Worm (Caenorhabditis elegans) whole organism, young adult: ENCODE data around the gene ZK616.65.

Source experiments
- B0336.3 ChIP-seq: fragments of 200-800 bp; sonication (Bioruptor generic); IDR thresholded peaks from 2 replicates; pipeline ENCODE4 v1.3.6; 2022; ENCODE audit warnings: missing genetic modification characterization, missing compliant biosample characterization
- D2030.7 ChIP-seq: fragments of 200-800 bp; sonication (Bioruptor generic); IDR thresholded peaks from 2 replicates; pipeline ENCODE4 v1.3.6; 2022; ENCODE audit warnings: missing genetic modification reagents, missing genetic modification characterization, missing compliant biosample characterization
- F23B12.7 ChIP-seq: sonication (generic microtip); optimal IDR thresholded peaks from 2 replicates; lab custom pipeline; 2017; ENCODE audit warnings: missing genetic modification characterization, mild to moderate bottlenecking, missing compliant biosample characterization, antibody characterized with exemption, moderate library complexity; ENCODE audit not compliant: insufficient read depth
- F33H1.4 ChIP-seq: fragments of 200-800 bp; sonication (Bioruptor generic); IDR thresholded peaks from 2 replicates; pipeline ENCODE4 v1.3.6; 2022; ENCODE audit warnings: missing genetic modification reagents, missing genetic modification characterization, missing compliant biosample characterization
- F52B5.7 ChIP-seq: sonication (generic microtip); optimal IDR thresholded peaks from 2 replicates; lab custom pipeline; 2016; ENCODE audit warnings: mild to moderate bottlenecking, missing genetic modification characterization, missing compliant biosample characterization
- F55B11.4 ChIP-seq: sonication (generic microtip); optimal IDR thresholded peaks from 2 replicates; lab custom pipeline; 2016; ENCODE audit warnings: missing compliant biosample characterization, missing genetic modification characterization, borderline replicate concordance; ENCODE audit not compliant: insufficient read depth
- F57A8.1 ChIP-seq: fragments of 200-800 bp; sonication (Bioruptor generic); optimal IDR thresholded peaks from 2 replicates; lab custom pipeline; 2018; ENCODE audit warnings: mild to moderate bottlenecking, missing genetic modification characterization, moderate library complexity, missing compliant biosample characterization
- F57C9.4 ChIP-seq: sonication (generic microtip); optimal IDR thresholded peaks from 2 replicates; lab custom pipeline; 2017; ENCODE audit warnings: mild to moderate bottlenecking, missing genetic modification characterization, missing compliant biosample characterization
- T07F8.4 ChIP-seq: sonication (generic microtip); optimal IDR thresholded peaks from 2 replicates; lab custom pipeline; 2016; ENCODE audit warnings: mild to moderate bottlenecking, missing genetic modification characterization, moderate library complexity, missing compliant biosample characterization
- Y53G8AR.9 ChIP-seq: fragments of 200-800 bp; sonication (Bioruptor generic); conservative IDR thresholded peaks from 2 replicates; pipeline ENCODE4 v1.3.6; 2022; ENCODE audit warnings: missing genetic modification reagents, missing genetic modification characterization, missing compliant biosample characterization
- Y67H2A.10 ChIP-seq: fragments of 200-800 bp; sonication (Bioruptor generic); conservative IDR thresholded peaks from 2 replicates; pipeline ENCODE4 v1.3.6; 2022; ENCODE audit warnings: missing genetic modification reagents, missing genetic modification characterization, missing compliant biosample characterization
- ZK185.1 ChIP-seq: sonication (generic microtip); optimal IDR thresholded peaks from 2 replicates; lab custom pipeline; 2016; ENCODE audit warnings: mild to moderate bottlenecking, missing genetic modification characterization, missing compliant biosample characterization; ENCODE audit not compliant: poor library complexity, severe bottlenecking
- ama-1 ChIP-seq, 3 experiments: fragments of 150-350 bp in 1 of 3; sonication (generic microtip) in 2 of 3; optimal IDR thresholded peaks; 2 replicates each; lab custom pipeline; 2014 to 2018; ENCODE audit warnings: missing biosample characterization in 2 of 3, missing genetic modification characterization in 2 of 3, missing genetic modification reagents in 2 of 3
- athp-1 ChIP-seq: sonication (generic microtip); optimal IDR thresholded peaks from 2 replicates; lab custom pipeline; 2017; ENCODE audit warnings: mild to moderate bottlenecking, missing genetic modification characterization, missing compliant biosample characterization
- attf-5 ChIP-seq: fragments of 200-800 bp; sonication (Bioruptor generic); optimal IDR thresholded peaks from 2 replicates; lab custom pipeline; 2018; ENCODE audit warnings: mild to moderate bottlenecking, missing genetic modification characterization, missing compliant biosample characterization
- bed-1 ChIP-seq: fragments of 200-800 bp; sonication (Bioruptor generic); IDR thresholded peaks from 2 replicates; pipeline ENCODE4 v1.3.6; 2022; ENCODE audit warnings: missing genetic modification reagents, missing genetic modification characterization, missing compliant biosample characterization
- cebp-1 ChIP-seq, 2 experiments: fragments of 200-800 bp in 1 of 2; sonication (Bioruptor generic) in 1 of 2; sonication (generic microtip) in 1 of 2; IDR thresholded peaks in 1 of 2; optimal IDR thresholded peaks in 1 of 2; 2 replicates each; pipeline versions ENCODE4 v1.3.6 to Lab custom; 2017 to 2022; ENCODE audit warnings: missing compliant biosample characterization in 2 of 2, missing genetic modification characterization in 2 of 2, mild to moderate bottlenecking in 1 of 2, missing genetic modification reagents in 1 of 2, moderate library complexity in 1 of 2
- cebp-2 ChIP-seq: fragments of 200-800 bp; sonication (Bioruptor generic); IDR thresholded peaks from 2 replicates; pipeline ENCODE4 v1.3.6; 2022; ENCODE audit warnings: missing genetic modification characterization, missing compliant biosample characterization
- dox-1 ChIP-seq: fragments of 200-800 bp; sonication (Bioruptor generic); IDR thresholded peaks from 2 replicates; pipeline ENCODE4 v1.3.6; 2022; ENCODE audit warnings: missing genetic modification reagents, missing genetic modification characterization, missing compliant biosample characterization
- efl-1 ChIP-seq: fragments of 150-350 bp; optimal IDR thresholded peaks from 2 replicates; lab custom pipeline; 2014; ENCODE audit warnings: missing biosample characterization, missing genetic modification reagents, missing genetic modification characterization
- fkh-3 ChIP-seq: sonication (generic microtip); optimal IDR thresholded peaks from 2 replicates; lab custom pipeline; 2016; ENCODE audit warnings: mild to moderate bottlenecking, missing genetic modification characterization, missing compliant biosample characterization
- gei-17 ChIP-seq: fragments of 200-800 bp; sonication (Bioruptor generic); optimal IDR thresholded peaks from 2 replicates; lab custom pipeline; 2018; ENCODE audit warnings: mild to moderate bottlenecking, missing genetic modification characterization, missing compliant biosample characterization
- hmg-1.2 ChIP-seq: fragments of 200-800 bp; sonication (Bioruptor generic); IDR thresholded peaks from 2 replicates; pipeline ENCODE4 v1.3.6; 2022; ENCODE audit warnings: missing genetic modification reagents, missing genetic modification characterization, missing compliant biosample characterization
- lag-1 ChIP-seq: fragments of 200-800 bp; sonication (Bioruptor generic); IDR thresholded peaks from 2 replicates; pipeline ENCODE4 v1.3.6; 2022; ENCODE audit warnings: missing genetic modification reagents, missing genetic modification characterization, missing compliant biosample characterization
- let-526 ChIP-seq: fragments of 200-800 bp; sonication (Bioruptor generic); IDR thresholded peaks from 2 replicates; pipeline ENCODE4 v1.3.6; 2022; ENCODE audit warnings: missing genetic modification reagents, missing genetic modification characterization, missing compliant biosample characterization
- lin-35 ChIP-seq, 3 experiments: fragments of 150-350 bp in 2 of 3; sonication (generic microtip) in 1 of 3; optimal IDR thresholded peaks; 2 replicates each; lab custom pipeline; 2014 to 2018; ENCODE audit warnings: missing biosample characterization in 3 of 3, missing genetic modification characterization in 3 of 3, missing genetic modification reagents in 3 of 3
- lin-40 ChIP-seq: sonication (generic microtip); optimal IDR thresholded peaks from 2 replicates; lab custom pipeline; 2016; ENCODE audit warnings: missing genetic modification characterization, mild to moderate bottlenecking, missing compliant biosample characterization, missing genotype, missing genetic modification reagents
- lir-1 ChIP-seq: fragments of 200-800 bp; sonication (Bioruptor generic); conservative IDR thresholded peaks from 2 replicates; pipeline ENCODE4 v1.3.6; 2022; ENCODE audit warnings: missing genetic modification reagents, missing genetic modification characterization, missing compliant biosample characterization
- mcd-1 ChIP-seq: fragments of 200-800 bp; sonication (Bioruptor generic); IDR thresholded peaks from 2 replicates; pipeline ENCODE4 v1.3.6; 2022; ENCODE audit warnings: missing genetic modification reagents, missing genetic modification characterization, missing compliant biosample characterization
- nfya-2 ChIP-seq: fragments of 200-800 bp; sonication (Bioruptor generic); IDR thresholded peaks from 2 replicates; pipeline ENCODE4 v1.3.6; 2022; ENCODE audit warnings: missing genetic modification reagents, missing genetic modification characterization, missing compliant biosample characterization
- nfyb-1 ChIP-seq: fragments of 200-800 bp; sonication (Bioruptor generic); IDR thresholded peaks from 2 replicates; pipeline ENCODE4 v1.3.6; 2022; ENCODE audit warnings: missing genetic modification reagents, missing genetic modification characterization, missing compliant biosample characterization
- pha-4 ChIP-seq: fragments of 150-350 bp; sonication (generic microtip); optimal IDR thresholded peaks from 2 replicates; lab custom pipeline; 2014; ENCODE audit warnings: missing biosample characterization, missing genetic modification reagents, missing genetic modification characterization
- rec-8 ChIP-seq, 2 experiments: sonication (generic microtip); optimal IDR thresholded peaks; 2 replicates each; lab custom pipeline; 2016; ENCODE audit warnings: mild to moderate bottlenecking in 2 of 2, missing genetic modification characterization in 2 of 2, missing genetic modification reagents in 2 of 2, missing genotype in 2 of 2, missing biosample characterization in 1 of 2, missing compliant biosample characterization in 1 of 2, moderate library complexity in 1 of 2
- snpc-3.4 ChIP-seq: sonication (generic microtip); optimal IDR thresholded peaks from 2 replicates; lab custom pipeline; 2017; ENCODE audit warnings: missing genetic modification characterization, mild to moderate bottlenecking, missing compliant biosample characterization, antibody characterized with exemption, moderate library complexity, missing genotype, missing genetic modification reagents
- snpc-4 ChIP-seq, 5 experiments: fragments of 150-350 bp in 1 of 5; sonication (generic microtip) in 4 of 5; optimal IDR thresholded peaks; 2 replicates each; lab custom pipeline; 2014 to 2018; ENCODE audit warnings: missing genetic modification characterization in 5 of 5, missing biosample characterization in 3 of 5, antibody characterized with exemption in 2 of 5, mild to moderate bottlenecking in 2 of 5, missing compliant biosample characterization in 2 of 5, missing genotype in 2 of 5, moderate library complexity in 2 of 5, missing genetic modification reagents in 1 of 5
- tbp1 ChIP-seq: fragments of 200-800 bp; sonication (Bioruptor generic); optimal IDR thresholded peaks from 2 replicates; lab custom pipeline; 2018; ENCODE audit warnings: mild to moderate bottlenecking, missing genetic modification characterization, missing compliant biosample characterization
- tbx-9 ChIP-seq: sonication (generic microtip); optimal IDR thresholded peaks from 2 replicates; lab custom pipeline; 2016; ENCODE audit warnings: borderline replicate concordance, missing genetic modification characterization, inconsistent platforms, missing compliant biosample characterization
- unc-130 ChIP-seq: sonication (generic microtip); optimal IDR thresholded peaks from 2 replicates; lab custom pipeline; 2016; ENCODE audit warnings: missing genetic modification reagents, missing genetic modification characterization, missing compliant biosample characterization
- ztf-18 ChIP-seq: sonication (generic microtip); optimal IDR thresholded peaks from 2 replicates; lab custom pipeline; 2016; ENCODE audit warnings: missing genotype, mild to moderate bottlenecking, missing genetic modification characterization, missing compliant biosample characterization

The ZK616.65 gene

ce11 chrIV:5400609-5401008 lies 10.4 kb downstream of the ZK616.65 start, which contains the start of gene ZK616.1:
Gene ZK616.1 (plus strand): TSS chrIV:5400909.
- TF ChIP-seq F55B11.4 (tag; lab: Kevin White, UChicago) (no peak), cebp-2 (GFP tag; lab: Robert Waterston, UW) (no peak), athp-1 (no peak), Y53G8AR.9 (GFP tag; lab: Robert Waterston, UW) (no peak), tbx-9 (tag; lab: Kevin White, UChicago) (no peak), rec-8 (tag; optimal IDR thresholded peaks at IDR 0.05; lab: Kevin White, UChicago) (no peak), Y67H2A.10 (GFP tag; lab: Robert Waterston, UW) (no peak), lag-1 (no peak)
- TF ChIP-seq, all 124 proteins: peak for 0

DNA sequence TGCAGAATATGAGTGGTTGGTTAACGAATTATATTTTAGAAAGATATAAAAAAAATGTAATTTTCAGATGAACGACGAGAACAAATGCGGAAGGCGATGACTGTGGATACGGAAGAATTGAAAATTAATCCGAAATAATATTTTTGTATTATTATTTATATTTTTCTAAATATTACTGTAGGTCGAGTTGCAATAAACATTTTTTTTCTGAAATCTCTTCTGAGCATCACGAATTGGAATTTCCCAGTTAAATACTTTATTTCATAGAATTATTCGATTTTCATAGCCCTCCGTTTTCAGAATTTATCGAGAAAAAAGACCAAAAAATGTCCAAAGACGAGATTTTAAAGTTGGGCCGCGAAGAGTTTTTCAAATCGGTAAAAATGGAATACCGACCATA lies 13.5 kb downstream of the ZK616.65 start, which contains the start of gene ZK616.2:
Gene ZK616.2, plus strand, starts transcription at position 301 of the 400 bp plus-strand sequence.
- TF ChIP-seq bed-1 (GFP tag; lab: Robert Waterston, UW) (no peak), F52B5.7 (tag; lab: Kevin White, UChicago) (no peak), F57A8.1 (GFP tag; lab: Kevin White, UChicago) (no peak), T07F8.4 (tag; lab: Kevin White, UChicago) (no peak), F55B11.4 (tag; lab: Kevin White, UChicago) (no peak), attf-5 (GFP tag; lab: Kevin White, UChicago) (no peak), lir-1 (no peak), F33H1.4 (no peak), F57C9.4 (tag; lab: Kevin White, UChicago) (no peak)

DNA sequence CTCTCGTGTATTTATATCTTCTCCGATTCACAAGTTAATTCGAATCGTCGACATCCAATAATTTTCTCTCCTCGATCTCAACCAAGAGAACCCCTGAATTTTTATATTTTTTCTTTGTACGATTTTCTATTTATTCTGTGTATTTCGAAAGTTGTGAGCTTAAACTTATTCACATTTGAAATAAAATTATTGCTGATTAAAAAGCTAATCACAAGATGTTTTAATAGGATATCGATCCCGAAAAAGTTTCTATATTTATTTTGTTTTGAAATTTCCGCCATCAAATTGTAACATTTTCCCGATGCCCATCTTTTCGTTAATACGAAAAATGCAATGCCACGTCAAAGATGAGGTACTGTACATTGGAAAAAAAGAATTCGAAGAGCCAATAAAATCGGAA lies 14.3 kb downstream of the ZK616.65 start, which contains the start of gene ZK616.3:
Gene ZK616.3, plus strand, starts transcription at position 301 of the 400 bp plus-strand sequence.
- peak; percentile 10 for TF ChIP-seq snpc-4 (GFP tag; optimal IDR thresholded peaks at IDR 0.05; lab: Kevin White, UChicago)
- peak in 1 of 4 experiments; percentile 53 for TF ChIP-seq snpc-4 (tag; optimal IDR thresholded peaks at IDR 0.05; lab: Kevin White, UChicago)
- TF ChIP-seq nfyb-1 (GFP tag; lab: Robert Waterston, UW) = no peak
- TF ChIP-seq, all 124 proteins: peak for 1

- TF ChIP-seq Y53G8AR.9 (GFP tag; lab: Robert Waterston, UW) (peak; percentile 80; the same call in 1 of the 2 replicates), B0336.3 (GFP tag; lab: Robert Waterston, UW) (peak; percentile 61), ama-1 (optimal IDR thresholded peaks at IDR 0.05; lab: Kevin White, UChicago) (no peak), ama-1 (GFP tag; optimal IDR thresholded peaks at IDR 0.05; lab: Kevin White, UChicago) (no peak), ZK185.1 (tag; lab: Kevin White, UChicago) (peak; percentile 44), lir-1 (peak; percentile 34; the same call in 1 of the 2 replicates), fkh-3 (no peak), attf-5 (GFP tag; lab: Kevin White, UChicago) (peak; percentile 73), unc-130 (GFP tag; lab: Kevin White, UChicago) (peak; percentile 14), snpc-3.4 (tag; lab: Kevin White, UChicago) (no peak), lin-40 (tag; lab: Kevin White, UChicago) (peak; percentile 81), hmg-1.2 (peak; percentile 40; the same call in 1 of the 2 replicates), mcd-1 (peak; percentile 83), tbp1 (peak; percentile 50), F23B12.7 (tag; lab: Kevin White, UChicago) (peak; percentile 34), dox-1 (peak; percentile 83), gei-17 (GFP tag; lab: Kevin White, UChicago) (peak; percentile 16), efl-1 (GFP tag; lab: Kevin White, UChicago) (peak; percentile 16), D2030.7 (GFP tag; lab: Robert Waterston, UW) (peak; percentile 46; the same call in 1 of the 2 replicates), cebp-1 (GFP tag; IDR thresholded peaks at IDR 0.05; lab: Robert Waterston, UW) (no peak), cebp-1 (tag; optimal IDR thresholded peaks at IDR 0.05; lab: Kevin White, UChicago) (peak; percentile 65), F33H1.4 (peak; percentile 65), nfya-2 (GFP tag; lab: Robert Waterston, UW) (no peak), ztf-18 (peak; percentile 96), lin-35 (GFP tag; optimal IDR thresholded peaks at IDR 0.05; lab: Kevin White, UChicago) (peak in 2 of 3 experiments; percentile 33 to 79), pha-4 (tag; lab: Kevin White, UChicago) (peak; percentile 0), let-526 (GFP tag; lab: Robert Waterston, UW) (no peak)
Measured at ce11 chrIV:5394687-5395086, 16.3 kb downstream of the ZK616.65 start, which contains the start of the genes perm-3 and swsn-6. Gene perm-3 (minus strand): TSS chrIV:5394804. Gene swsn-6 (plus strand): TSS chrIV:5395033.
